Fruit fly (Drosophila melanogaster) S2 (cell line): ENCODE measurements around the gene Jon99Ciii.

Experiments
- CG8478 ChIP-seq: fragments of >200 bp; optimal IDR thresholded peaks from 2 replicates; lab custom pipeline; 2018
- CTCF ChIP-seq, 2 experiments: fragments of >200 bp; optimal IDR thresholded peaks; 2 replicates each; lab custom pipeline; 2018

DNA sequence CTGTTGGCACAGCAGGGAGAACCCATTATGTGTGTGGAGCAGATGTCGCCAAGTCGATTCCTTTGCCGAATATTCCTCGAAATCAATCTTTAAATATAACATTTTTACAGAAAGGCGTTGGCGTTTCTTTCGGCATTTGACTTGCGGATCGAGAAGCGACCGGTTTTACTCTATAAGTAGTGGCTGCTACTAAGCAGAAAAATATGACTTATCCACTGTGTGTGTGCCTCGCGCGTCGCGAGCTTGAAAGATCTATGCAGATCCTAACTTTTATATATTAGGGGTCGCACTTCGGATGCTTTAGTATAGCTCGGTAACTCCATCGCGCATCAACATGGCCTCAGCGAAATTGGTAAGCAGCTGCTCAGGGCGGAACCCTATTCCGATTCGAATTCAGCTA, 16.9 kb upstream of the Jon99Ciii start, which contains the start of gene CG15515:
- no peak for TF ChIP-seq CG8478
- TF ChIP-seq CTCF (optimal IDR thresholded peaks at IDR 0.05; lab: Kevin White, UChicago) = no peak
